Worm (Caenorhabditis elegans): ENCODE results near the gene srlf-28.
A peak's percentile ranks its signal among the peaks of the same experiment; 100 is the strongest.

The srlf-28 gene

ce11 chrIV:14387766-14388553 is 44.3 kb upstream of the srlf-28 start:
- TF ChIP-seq unc-39 (tag; optimal IDR thresholded peaks at IDR 0.05) (no peak), hlh-1 (tag; optimal IDR thresholded peaks at IDR 0.05) (no peak), lin-13 (tag; optimal IDR thresholded peaks at IDR 0.05) (no peak), lin-32 (GFP tag; optimal IDR thresholded peaks at IDR 0.05) (no peak), pha-4 (tag; optimal IDR thresholded peaks at IDR 0.05) (no peak), ceh-83 (GFP tag; optimal IDR thresholded peaks at IDR 0.05) (no peak), elt-1 (tag; optimal IDR thresholded peaks at IDR 0.05; ENCODE audit: borderline replicate concordance, insufficient read depth) (no peak), zip-8 (tag; optimal IDR thresholded peaks at IDR 0.05) (no peak), nhr-76 (tag; optimal IDR thresholded peaks at IDR 0.05) (no peak)

ce11 chrIV:14385140-14385539 is 41.5 kb upstream of the srlf-28 start:
- TF ChIP-seq blmp-1 (tag; optimal IDR thresholded peaks at IDR 0.05), result peak; percentile 28
- TF ChIP-seq zip-8 (tag; optimal IDR thresholded peaks at IDR 0.05), result no peak

- no peak for TF ChIP-seq sptf-1 (tag; optimal IDR thresholded peaks at IDR 0.05)
- no peak for TF ChIP-seq nhr-12 (tag; optimal IDR thresholded peaks at IDR 0.05)
- TF ChIP-seq unc-39 (tag; optimal IDR thresholded peaks at IDR 0.05), result no peak
- no peak for TF ChIP-seq pha-4 (tag; optimal IDR thresholded peaks at IDR 0.05)
- no peak for TF ChIP-seq lsy-2 (tag; optimal IDR thresholded peaks at IDR 0.05)
- no peak for TF ChIP-seq elt-3 (tag; optimal IDR thresholded peaks at IDR 0.05)
Observed at ce11 chrIV:14384194-14384593, 40.5 kb upstream of the srlf-28 start.

ce11 chrIV:14383474-14383873 is 39.8 kb upstream of the srlf-28 start, which contains the start of gene paqr-3:
Gene paqr-3 (minus strand): TSS chrIV:14383683.
- TF ChIP-seq zip-8 (tag; optimal IDR thresholded peaks at IDR 0.05) (no peak), flh-1 (GFP tag; optimal IDR thresholded peaks at IDR 0.05) (no peak), tbx-8 (GFP tag; optimal IDR thresholded peaks at IDR 0.05) (no peak), blmp-1 (tag; optimal IDR thresholded peaks at IDR 0.05) (no peak), ceh-39 (tag; optimal IDR thresholded peaks at IDR 0.05) (no peak), bed-3 (GFP tag; optimal IDR thresholded peaks at IDR 0.05) (no peak), sptf-1 (tag; optimal IDR thresholded peaks at IDR 0.05) (no peak), nhr-237 (tag; optimal IDR thresholded peaks at IDR 0.05) (no peak), nhr-12 (tag; optimal IDR thresholded peaks at IDR 0.05) (no peak), M03D4.4 (tag; optimal IDR thresholded peaks at IDR 0.05) (no peak), nhr-2 (tag; optimal IDR thresholded peaks at IDR 0.05) (no peak), lsy-2 (tag; optimal IDR thresholded peaks at IDR 0.05) (no peak), unc-39 (tag; optimal IDR thresholded peaks at IDR 0.05) (no peak), ceh-43 (GFP tag; optimal IDR thresholded peaks at IDR 0.05) (no peak), ceh-83 (GFP tag; optimal IDR thresholded peaks at IDR 0.05) (no peak), nhr-28 (tag; optimal IDR thresholded peaks at IDR 0.05) (no peak), elt-1 (tag; optimal IDR thresholded peaks at IDR 0.05; ENCODE audit: borderline replicate concordance, insufficient read depth) (no peak), snpc-4 (tag; optimal IDR thresholded peaks at IDR 0.05) (no peak), hlh-1 (tag; optimal IDR thresholded peaks at IDR 0.05) (no peak)

ce11 chrIV:14379191-14379590 is 35.5 kb upstream of the srlf-28 start:
- TF ChIP-seq blmp-1 (tag; optimal IDR thresholded peaks at IDR 0.05), result no peak

- no peak for TF ChIP-seq ceh-43 (GFP tag; optimal IDR thresholded peaks at IDR 0.05)
Observed at ce11 chrIV:14377850-14378249, 34.2 kb upstream of the srlf-28 start.

ce11 chrIV:14377267-14377814 is 33.7 kb upstream of the srlf-28 start:
- TF ChIP-seq ceh-43 (GFP tag; optimal IDR thresholded peaks at IDR 0.05) (no peak), sptf-1 (tag; optimal IDR thresholded peaks at IDR 0.05) (no peak), nhr-12 (tag; optimal IDR thresholded peaks at IDR 0.05) (no peak), mab-5 (tag; optimal IDR thresholded peaks at IDR 0.05) (no peak), ham-2 (GFP tag; optimal IDR thresholded peaks at IDR 0.05) (no peak), lin-32 (GFP tag; optimal IDR thresholded peaks at IDR 0.05) (no peak), elt-3 (tag; optimal IDR thresholded peaks at IDR 0.05) (no peak), ceh-83 (GFP tag; optimal IDR thresholded peaks at IDR 0.05) (no peak), hlh-1 (tag; optimal IDR thresholded peaks at IDR 0.05) (no peak), blmp-1 (tag; optimal IDR thresholded peaks at IDR 0.05) (no peak)
